Worm (Caenorhabditis elegans): ENCODE data around the gene lst-6.

ce11 chrII:7056328-7056727 is 34.0 kb upstream of the lst-6 start:
- TF ChIP-seq T22C8.4 (GFP tag; IDR thresholded peaks at IDR 0.05), result no peak
- TF ChIP-seq flt-1 (GFP tag; IDR thresholded peaks at IDR 0.05), result no peak
- TF ChIP-seq klf-2 (GFP tag; conservative IDR thresholded peaks at IDR 0.05), result no peak
- TF ChIP-seq tab-1 (GFP tag; IDR thresholded peaks at IDR 0.05), result no peak
